Fruit fly (Drosophila melanogaster) whole organism, prepupa: Measurements from ENCODE around the gene CG42747.

Source experiments
- Blimp-1 ChIP-seq: fragments of 200-800 bp; sonication (Bioruptor generic); optimal IDR thresholded peaks from 3 replicates; lab custom pipeline; 2017; ENCODE audit warnings: missing biosample characterization, missing genetic modification characterization, mild to moderate bottlenecking, moderate library complexity, missing genetic modification reagents
- CG10631 ChIP-seq: fragments of 200-800 bp; sonication (Bioruptor generic); optimal IDR thresholded peaks from 2 replicates; lab custom pipeline; 2016; ENCODE audit warnings: missing biosample characterization, missing genetic modification characterization
- CG10669 ChIP-seq: fragments of 200-800 bp; sonication (Bioruptor generic); optimal IDR thresholded peaks from 3 replicates; lab custom pipeline; 2018; ENCODE audit warnings: missing biosample characterization, mild to moderate bottlenecking, missing genetic modification characterization, moderate library complexity
- CG11762 ChIP-seq: fragments of 200-800 bp; sonication (Bioruptor generic); optimal IDR thresholded peaks from 3 replicates; lab custom pipeline; 2016; ENCODE audit warnings: missing biosample characterization, missing genetic modification characterization; ENCODE audit not compliant: insufficient read depth
- CG11902 ChIP-seq: fragments of 200-800 bp; sonication (Bioruptor generic); optimal IDR thresholded peaks from 3 replicates; lab custom pipeline; 2016; ENCODE audit warnings: missing biosample characterization, missing genetic modification characterization
- CG15336 ChIP-seq: fragments of 200-800 bp; sonication (Bioruptor generic); IDR thresholded peaks from 2 replicates; pipeline ENCODE4 v1.3.6; 2022; ENCODE audit warnings: missing biosample characterization, missing genetic modification characterization
- CG1621 ChIP-seq: fragments of 200-800 bp; sonication (Bioruptor generic); optimal IDR thresholded peaks from 3 replicates; lab custom pipeline; 2018; ENCODE audit warnings: missing biosample characterization, mild to moderate bottlenecking, missing genetic modification characterization
- CG16779 ChIP-seq: fragments of 200-800 bp; sonication (Bioruptor generic); optimal IDR thresholded peaks from 3 replicates; lab custom pipeline; 2017; ENCODE audit warnings: missing biosample characterization, mild to moderate bottlenecking, missing genetic modification characterization
- CG3032 ChIP-seq: fragments of 200-800 bp; optimal IDR thresholded peaks from 2 replicates; lab custom pipeline; 2019; ENCODE audit warnings: missing biosample characterization, mild to moderate bottlenecking, missing genetic modification characterization, moderate library complexity
- CG31627 ChIP-seq: fragments of 200-800 bp; sonication (Bioruptor generic); optimal IDR thresholded peaks from 3 replicates; lab custom pipeline; 2016; ENCODE audit warnings: missing biosample characterization, missing genetic modification characterization
- CG34406 ChIP-seq: fragments of 200-800 bp; sonication (Bioruptor generic); optimal IDR thresholded peaks from 3 replicates; lab custom pipeline; 2016; ENCODE audit warnings: missing biosample characterization, missing genetic modification characterization
- CG3919 ChIP-seq: fragments of 200-800 bp; sonication (Bioruptor generic); optimal IDR thresholded peaks from 3 replicates; lab custom pipeline; 2016; ENCODE audit warnings: missing biosample characterization, missing genetic modification characterization
- CG4318 ChIP-seq: fragments of 200-800 bp; sonication (Bioruptor generic); optimal IDR thresholded peaks from 3 replicates; lab custom pipeline; 2017; ENCODE audit warnings: missing biosample characterization, mild to moderate bottlenecking, missing genetic modification characterization
- CG6163 ChIP-seq: fragments of 200-800 bp; sonication (Bioruptor generic); IDR thresholded peaks from 3 replicates; pipeline ENCODE4 v1.3.6; 2022; ENCODE audit warnings: missing biosample characterization, missing genetic modification characterization
- CG6276 ChIP-seq: fragments of 200-800 bp; sonication (Bioruptor generic); optimal IDR thresholded peaks from 2 replicates; lab custom pipeline; 2017; ENCODE audit warnings: missing biosample characterization, mild to moderate bottlenecking, missing genetic modification characterization
- CG6792 ChIP-seq: fragments of 200-800 bp; sonication (Bioruptor generic); optimal IDR thresholded peaks from 3 replicates; lab custom pipeline; 2016; ENCODE audit warnings: missing biosample characterization, missing genetic modification characterization
- CG6808 ChIP-seq: fragments of 200-800 bp; sonication (Bioruptor generic); optimal IDR thresholded peaks from 3 replicates; lab custom pipeline; 2017; ENCODE audit warnings: missing biosample characterization, missing genetic modification characterization, mild to moderate bottlenecking, moderate library complexity, missing genetic modification reagents
- CG7368 ChIP-seq: fragments of 200-800 bp; sonication (Bioruptor generic); optimal IDR thresholded peaks from 3 replicates; lab custom pipeline; 2016; ENCODE audit warnings: missing biosample characterization, missing genetic modification characterization
- CG8119 ChIP-seq: fragments of 200-800 bp; sonication (Bioruptor generic); IDR thresholded peaks from 3 replicates; pipeline ENCODE4 v1.3.6; 2022; ENCODE audit warnings: missing biosample characterization, missing genetic modification characterization
- CG8632 ChIP-seq: fragments of 200-800 bp; sonication (Bioruptor generic); optimal IDR thresholded peaks from 3 replicates; lab custom pipeline; 2016; ENCODE audit warnings: missing biosample characterization, missing genetic modification characterization
- Eip75B ChIP-seq: fragments of 200-800 bp; sonication (Bioruptor generic); optimal IDR thresholded peaks from 3 replicates; lab custom pipeline; 2016; ENCODE audit warnings: missing biosample characterization, missing genetic modification characterization
- Eip78C ChIP-seq: fragments of 200-800 bp; sonication (Bioruptor generic); peaks from one replicate; lab custom pipeline; 2016; ENCODE audit warnings: missing biosample characterization, missing genetic modification characterization
- Ets21C ChIP-seq: fragments of 200-800 bp; sonication (Bioruptor generic); optimal IDR thresholded peaks from 3 replicates; lab custom pipeline; 2016; ENCODE audit warnings: missing biosample characterization, missing genetic modification characterization
- Gug ChIP-seq: fragments of 200-800 bp; sonication (Bioruptor generic); IDR thresholded peaks from 2 replicates; pipeline ENCODE4 v1.3.6; 2022; ENCODE audit warnings: missing biosample characterization, missing genetic modification characterization
- Hr38 ChIP-seq: sonication (Bioruptor generic); optimal IDR thresholded peaks from 2 replicates; lab custom pipeline; 2016; ENCODE audit warnings: missing biosample characterization, missing genetic modification characterization
- Hr39 ChIP-seq: fragments of 200-800 bp; sonication (Bioruptor generic); optimal IDR thresholded peaks from 2 replicates; lab custom pipeline; 2016; ENCODE audit warnings: missing biosample characterization, missing genetic modification characterization
- Hr4 ChIP-seq: fragments of 200-800 bp; sonication (Bioruptor generic); optimal IDR thresholded peaks from 3 replicates; lab custom pipeline; 2016; ENCODE audit warnings: missing biosample characterization, missing genetic modification characterization
- Lpt ChIP-seq: fragments of 200-800 bp; sonication (Bioruptor generic); optimal IDR thresholded peaks from 3 replicates; lab custom pipeline; 2016; ENCODE audit warnings: missing biosample characterization, missing genetic modification characterization
- Met ChIP-seq: fragments of 200-800 bp; sonication (Bioruptor generic); optimal IDR thresholded peaks from 3 replicates; lab custom pipeline; 2016; ENCODE audit warnings: missing biosample characterization, missing genetic modification characterization
- OdsH ChIP-seq: fragments of 200-800 bp; sonication (Bioruptor generic); optimal IDR thresholded peaks from 3 replicates; lab custom pipeline; 2016; ENCODE audit warnings: missing biosample characterization, missing genetic modification characterization
- Smox ChIP-seq: fragments of 200-800 bp; sonication (Bioruptor generic); optimal IDR thresholded peaks from 3 replicates; lab custom pipeline; 2016; ENCODE audit warnings: missing biosample characterization, missing genetic modification characterization
- Sox102F ChIP-seq: fragments of 200-800 bp; sonication (Bioruptor generic); optimal IDR thresholded peaks from 2 replicates; lab custom pipeline; 2016; ENCODE audit warnings: missing biosample characterization, mild to moderate bottlenecking, missing genetic modification characterization
- Sox14 ChIP-seq: fragments of 200-800 bp; sonication (Bioruptor generic); optimal IDR thresholded peaks from 3 replicates; lab custom pipeline; 2016; ENCODE audit warnings: missing biosample characterization, missing genetic modification characterization
- Sox15 ChIP-seq: fragments of 200-800 bp; sonication (Bioruptor generic); optimal IDR thresholded peaks from 3 replicates; lab custom pipeline; 2016; ENCODE audit warnings: missing biosample characterization, missing genetic modification characterization
- achi ChIP-seq: fragments of 200-800 bp; sonication (Bioruptor generic); optimal IDR thresholded peaks from 3 replicates; lab custom pipeline; 2016; ENCODE audit warnings: missing biosample characterization, missing genetic modification characterization
- acj6 ChIP-seq: fragments of 200-800 bp; sonication (Bioruptor generic); optimal IDR thresholded peaks from 3 replicates; lab custom pipeline; 2016; ENCODE audit warnings: missing biosample characterization, missing genetic modification characterization
- cyc ChIP-seq: fragments of 200-800 bp; sonication (Bioruptor generic); optimal IDR thresholded peaks from 3 replicates; lab custom pipeline; 2016; ENCODE audit warnings: missing biosample characterization, missing genetic modification characterization
- dac ChIP-seq: fragments of 200-800 bp; sonication (Bioruptor generic); optimal IDR thresholded peaks from 2 replicates; lab custom pipeline; 2017; ENCODE audit warnings: missing biosample characterization, mild to moderate bottlenecking, missing genetic modification characterization
- eg ChIP-seq: fragments of 200-800 bp; sonication (Bioruptor generic); IDR thresholded peaks from 3 replicates; pipeline ENCODE4 v1.3.6; 2022; ENCODE audit warnings: missing biosample characterization, missing genetic modification characterization
- fd59A ChIP-seq: fragments of 200-800 bp; sonication (Bioruptor generic); optimal IDR thresholded peaks from 2 replicates; lab custom pipeline; 2017; ENCODE audit warnings: missing biosample characterization, mild to moderate bottlenecking, missing genetic modification characterization, missing genetic modification reagents
- fd85E ChIP-seq: fragments of 200-800 bp; sonication (Bioruptor generic); optimal IDR thresholded peaks from 3 replicates; lab custom pipeline; 2016; ENCODE audit warnings: missing biosample characterization, missing genetic modification characterization
- fkh ChIP-seq: fragments of 200-800 bp; sonication (Bioruptor generic); optimal IDR thresholded peaks from 3 replicates; lab custom pipeline; 2017; ENCODE audit warnings: missing biosample characterization, mild to moderate bottlenecking, missing genetic modification characterization, moderate library complexity
- lz ChIP-seq: fragments of 200-800 bp; sonication (Bioruptor generic); optimal IDR thresholded peaks from 3 replicates; lab custom pipeline; 2016; ENCODE audit warnings: missing biosample characterization, missing genetic modification characterization
- net ChIP-seq: fragments of 200-800 bp; sonication (Bioruptor generic); optimal IDR thresholded peaks from 3 replicates; lab custom pipeline; 2016; ENCODE audit warnings: missing biosample characterization, missing genetic modification characterization
- pdm3 ChIP-seq: fragments of 200-800 bp; sonication (Bioruptor generic); optimal IDR thresholded peaks from 3 replicates; lab custom pipeline; 2016; ENCODE audit warnings: missing biosample characterization, missing genetic modification characterization
- salr ChIP-seq, 2 experiments: fragments of 200-800 bp; sonication (Bioruptor generic); optimal IDR thresholded peaks; 3 replicates each; lab custom pipeline; 2016 to 2018; ENCODE audit warnings: missing biosample characterization in 2 of 2, missing genetic modification characterization in 2 of 2, mild to moderate bottlenecking in 1 of 2
- spab ChIP-seq: fragments of 200-800 bp; sonication (Bioruptor generic); optimal IDR thresholded peaks from 2 replicates; lab custom pipeline; 2017; ENCODE audit warnings: missing biosample characterization, mild to moderate bottlenecking, missing genetic modification characterization, missing genetic modification reagents
- ss ChIP-seq, 2 experiments: fragments of 200-800 bp; sonication (Bioruptor generic); optimal IDR thresholded peaks; 2 replicates in 1 of 2; 3 replicates in 1 of 2; lab custom pipeline; 2017 to 2018; ENCODE audit warnings: mild to moderate bottlenecking in 2 of 2, missing biosample characterization in 2 of 2, missing genetic modification characterization in 2 of 2, moderate library complexity in 1 of 2
- svp ChIP-seq: fragments of 200-800 bp; sonication (Bioruptor generic); peaks from one replicate; lab custom pipeline; 2016; ENCODE audit warnings: missing biosample characterization, missing genetic modification characterization
- topi ChIP-seq: fragments of 200-800 bp; sonication (Bioruptor generic); optimal IDR thresholded peaks from 3 replicates; lab custom pipeline; 2016; ENCODE audit warnings: missing biosample characterization, missing genetic modification characterization
- vri ChIP-seq: fragments of 200-800 bp; sonication (Bioruptor generic); optimal IDR thresholded peaks from 3 replicates; lab custom pipeline; 2016; ENCODE audit warnings: missing biosample characterization, mild to moderate bottlenecking, missing genetic modification characterization

The CG42747 gene

dm6 chr3L:6400062-6400750 lies at the start of gene CG42747:
Gene CG42747, plus strand, starts transcription at chr3L:6400590.
- no peak for TF ChIP-seq fkh (GFP tag; lab: Kevin White, UChicago)
- peak; percentile 87 for TF ChIP-seq Met (GFP tag; lab: Kevin White, UChicago)
- TF ChIP-seq Hr39 (GFP tag; lab: Kevin White, UChicago) = peak; percentile 74
- TF ChIP-seq Lpt = peak; percentile 73
- TF ChIP-seq CG6276 (GFP tag; lab: Kevin White, UChicago) = peak; percentile 92
- TF ChIP-seq acj6 (GFP tag; lab: Kevin White, UChicago) = peak; percentile 82
- TF ChIP-seq CG3032 (tag; lab: Kevin White, UChicago) = peak; percentile 74
- TF ChIP-seq CG8632 (GFP tag; lab: Kevin White, UChicago) = peak; percentile 77
- TF ChIP-seq Gug (GFP tag; lab: Robert Waterston, UW) = peak; percentile 49; the same call in 1 of the 2 replicates
- TF ChIP-seq CG34406 (GFP tag; lab: Kevin White, UChicago) = peak; percentile 83
- TF ChIP-seq Eip78C (GFP tag; lab: Kevin White, UChicago) = peak; percentile 96
- TF ChIP-seq Sox14 = peak; percentile 84
- peak; percentile 86 for TF ChIP-seq CG8119 (GFP tag; lab: Robert Waterston, UW)
- peak; percentile 76 to 77 for TF ChIP-seq ss (GFP tag; optimal IDR thresholded peaks at IDR 0.05; lab: Kevin White, UChicago)
- peak; percentile 80 for TF ChIP-seq lz (GFP tag; lab: Kevin White, UChicago)
- peak; percentile 76 for TF ChIP-seq fd59A
- peak; percentile 79 for TF ChIP-seq CG10669 (GFP tag; lab: Kevin White, UChicago)
- TF ChIP-seq CG11902 (GFP tag; lab: Kevin White, UChicago) = peak; percentile 66
- TF ChIP-seq CG3919 (GFP tag; lab: Kevin White, UChicago) = peak; percentile 85
- TF ChIP-seq CG6808 (GFP tag; lab: Kevin White, UChicago) = peak; percentile 79
- peak; percentile 85 for TF ChIP-seq OdsH (GFP tag; lab: Kevin White, UChicago)
- peak; percentile 76 for TF ChIP-seq CG7368 (GFP tag; lab: Kevin White, UChicago)
- TF ChIP-seq eg = peak; percentile 84
- TF ChIP-seq cyc (GFP tag; lab: Kevin White, UChicago) = peak; percentile 72
- peak; percentile 44 for TF ChIP-seq fd85E
- TF ChIP-seq dac (GFP tag; lab: Kevin White, UChicago) = peak; percentile 73
- TF ChIP-seq Hr4 = peak; percentile 92
- TF ChIP-seq spab (GFP tag; lab: Kevin White, UChicago) = peak; percentile 78
- TF ChIP-seq Sox15 (GFP tag; lab: Kevin White, UChicago) = peak; percentile 63
- TF ChIP-seq Sox102F (GFP tag; lab: Kevin White, UChicago) = peak; percentile 85
- TF ChIP-seq CG1621 (tag; lab: Kevin White, UChicago) = peak; percentile 78
- TF ChIP-seq CG4318 (GFP tag; lab: Kevin White, UChicago) = peak; percentile 81
- peak; percentile 64 for TF ChIP-seq CG16779
- TF ChIP-seq CG11762 (GFP tag; lab: Kevin White, UChicago) = peak; percentile 70
- TF ChIP-seq svp (GFP tag; lab: Kevin White, UChicago) = peak; percentile 87
- peak; percentile 82 for TF ChIP-seq net
- TF ChIP-seq CG6792 = peak; percentile 81
- peak; percentile 89 for TF ChIP-seq CG15336 (GFP tag; lab: Robert Waterston, UW)
- peak; percentile 81 for TF ChIP-seq CG10631 (GFP tag; lab: Kevin White, UChicago)
- peak; percentile 88 for TF ChIP-seq achi (GFP tag; lab: Kevin White, UChicago)
- peak; percentile 22 for TF ChIP-seq Blimp-1 (GFP tag; lab: Kevin White, UChicago)
- TF ChIP-seq pdm3 = peak; percentile 81
- TF ChIP-seq vri (GFP tag; lab: Kevin White, UChicago) = peak; percentile 69
- TF ChIP-seq Ets21C = peak; percentile 52
- no peak for TF ChIP-seq Hr38 (GFP tag; lab: Kevin White, UChicago)
- peak; percentile 80 for TF ChIP-seq topi (GFP tag; lab: Kevin White, UChicago)
- TF ChIP-seq Smox (GFP tag; lab: Kevin White, UChicago) = peak; percentile 74
- TF ChIP-seq salr (GFP tag; optimal IDR thresholded peaks at IDR 0.05; lab: Kevin White, UChicago) = peak; percentile 58 to 70
- peak; percentile 82 for TF ChIP-seq Eip75B (GFP tag; lab: Kevin White, UChicago)
- peak; percentile 68 for TF ChIP-seq CG31627 (GFP tag; lab: Kevin White, UChicago)
- peak; percentile 82 for TF ChIP-seq CG6163
